Worm (Caenorhabditis elegans) whole organism, L3 larva: ENCODE results near the gene F37A8.2.

Experiments used
- R02D3.7 ChIP-seq: fragments of 150-350 bp; optimal IDR thresholded peaks from 2 replicates; lab custom pipeline; 2014; ENCODE audit warnings: missing biosample characterization, missing genetic modification characterization
- aly-2 ChIP-seq: fragments of 150-350 bp; optimal IDR thresholded peaks from 2 replicates; lab custom pipeline; 2014; ENCODE audit warnings: missing biosample characterization, missing genetic modification characterization
- ama-1 ChIP-seq: fragments of 150-350 bp; optimal IDR thresholded peaks from 2 replicates; lab custom pipeline; 2018
- ceh-16 ChIP-seq: sonication (generic microtip); optimal IDR thresholded peaks from 2 replicates; lab custom pipeline; 2017; ENCODE audit warnings: missing biosample characterization, missing genetic modification characterization
- ceh-28 ChIP-seq: fragments of 150-350 bp; optimal IDR thresholded peaks from 2 replicates; lab custom pipeline; 2014; ENCODE audit warnings: missing biosample characterization, missing genetic modification reagents, missing genetic modification characterization
- ceh-82 ChIP-seq: fragments of 150-350 bp; optimal IDR thresholded peaks from 2 replicates; lab custom pipeline; 2014; ENCODE audit warnings: missing biosample characterization, missing genetic modification characterization
- ceh-9 ChIP-seq: sonication (generic microtip); optimal IDR thresholded peaks from 2 replicates; lab custom pipeline; 2018; ENCODE audit warnings: missing biosample characterization, missing genetic modification characterization
- daf-12 ChIP-seq: fragments of 150-350 bp; optimal IDR thresholded peaks from 2 replicates; lab custom pipeline; 2014; ENCODE audit warnings: missing biosample characterization, missing genetic modification reagents, missing genetic modification characterization
- egl-27 ChIP-seq: sonication (generic microtip); optimal IDR thresholded peaks from 4 replicates; lab custom pipeline; 2017; ENCODE audit warnings: missing biosample characterization, missing genetic modification reagents, missing genetic modification characterization
- egl-5 ChIP-seq: fragments of 150-350 bp; optimal IDR thresholded peaks from 2 replicates; lab custom pipeline; 2017; ENCODE audit warnings: missing biosample characterization, missing genetic modification reagents, missing genetic modification characterization, inconsistent platforms
- elt-1 ChIP-seq: fragments of 150-350 bp; optimal IDR thresholded peaks from 2 replicates; lab custom pipeline; 2014; ENCODE audit warnings: missing biosample characterization, missing genetic modification characterization
- elt-2 ChIP-seq: sonication (generic microtip); optimal IDR thresholded peaks from 2 replicates; lab custom pipeline; 2016; ENCODE audit warnings: missing genetic modification reagents, mild to moderate bottlenecking, missing genetic modification characterization, missing compliant biosample characterization
- elt-3 ChIP-seq, 3 experiments: fragments of 150-350 bp in 1 of 3; sonication (generic microtip) in 2 of 3; optimal IDR thresholded peaks; 2 replicates in 2 of 3; 4 replicates in 1 of 3; lab custom pipeline; 2014 to 2017; ENCODE audit warnings: missing biosample characterization in 3 of 3, missing genetic modification characterization in 3 of 3
- eor-1 ChIP-seq, 2 experiments: fragments of 150-350 bp; optimal IDR thresholded peaks; 2 replicates each; lab custom pipeline; 2014 to 2018; ENCODE audit warnings: missing biosample characterization in 2 of 2, missing genetic modification characterization in 2 of 2
- fkh-10 ChIP-seq: sonication (generic microtip); optimal IDR thresholded peaks from 2 replicates; lab custom pipeline; 2017; ENCODE audit warnings: missing biosample characterization, missing genetic modification reagents, missing genetic modification characterization
- fos-1 ChIP-seq: fragments of 150-350 bp; optimal IDR thresholded peaks from 2 replicates; lab custom pipeline; 2014; ENCODE audit warnings: missing biosample characterization, missing genetic modification characterization
- hmg-11 ChIP-seq: sonication (generic microtip); optimal IDR thresholded peaks from 2 replicates; lab custom pipeline; 2016; ENCODE audit warnings: missing genetic modification characterization, missing compliant biosample characterization
- jun-1 ChIP-seq: fragments of 150-350 bp; optimal IDR thresholded peaks from 2 replicates; lab custom pipeline; 2014; ENCODE audit warnings: missing biosample characterization, missing genetic modification reagents, missing genetic modification characterization
- lin-15B ChIP-seq: fragments of 150-350 bp; optimal IDR thresholded peaks from 2 replicates; lab custom pipeline; 2014; ENCODE audit warnings: missing biosample characterization, missing genetic modification characterization
- lsy-12 ChIP-seq: sonication (generic microtip); optimal IDR thresholded peaks from 2 replicates; lab custom pipeline; 2016; ENCODE audit warnings: mild to moderate bottlenecking, missing genetic modification characterization, missing compliant biosample characterization
- mdl-1 ChIP-seq: fragments of 150-350 bp; optimal IDR thresholded peaks from 2 replicates; lab custom pipeline; 2014; ENCODE audit warnings: missing biosample characterization, missing genetic modification characterization
- mml-1 ChIP-seq: fragments of 150-350 bp; sonication (generic microtip); optimal IDR thresholded peaks from 3 replicates; lab custom pipeline; 2014; ENCODE audit warnings: missing biosample characterization, missing genetic modification characterization
- nfya-1 ChIP-seq: sonication (generic microtip); optimal IDR thresholded peaks from 2 replicates; lab custom pipeline; 2017; ENCODE audit warnings: missing genetic modification characterization, mild to moderate bottlenecking, missing compliant biosample characterization, antibody characterized with exemption, moderate library complexity; ENCODE audit not compliant: insufficient read depth
- nhr-11 ChIP-seq: fragments of 150-350 bp; optimal IDR thresholded peaks from 2 replicates; lab custom pipeline; 2014; ENCODE audit warnings: missing biosample characterization, missing genetic modification characterization
- nhr-12 ChIP-seq: fragments of 150-350 bp; optimal IDR thresholded peaks from 2 replicates; lab custom pipeline; 2014; ENCODE audit warnings: missing biosample characterization, missing genetic modification characterization
- nhr-237 ChIP-seq: fragments of 150-350 bp; optimal IDR thresholded peaks from 2 replicates; lab custom pipeline; 2014; ENCODE audit warnings: missing biosample characterization, missing genetic modification characterization
- nhr-25 ChIP-seq: sonication (generic microtip); optimal IDR thresholded peaks from 2 replicates; lab custom pipeline; 2017; ENCODE audit warnings: missing biosample characterization, missing genetic modification characterization
- nhr-28 ChIP-seq: fragments of 150-350 bp; optimal IDR thresholded peaks from 2 replicates; lab custom pipeline; 2014; ENCODE audit warnings: missing biosample characterization, missing genetic modification characterization
- nhr-43 ChIP-seq: sonication (generic microtip); optimal IDR thresholded peaks from 2 replicates; lab custom pipeline; 2016; ENCODE audit warnings: mild to moderate bottlenecking, missing genetic modification characterization, missing compliant biosample characterization; ENCODE audit not compliant: poor library complexity, severe bottlenecking
- nhr-67 ChIP-seq: fragments of 150-350 bp; optimal IDR thresholded peaks from 2 replicates; lab custom pipeline; 2014; ENCODE audit warnings: missing biosample characterization, missing genetic modification characterization
- nhr-77 ChIP-seq: fragments of 150-350 bp; optimal IDR thresholded peaks from 2 replicates; lab custom pipeline; 2014; ENCODE audit warnings: missing biosample characterization, missing genetic modification characterization
- pha-4 ChIP-seq: fragments of 150-350 bp; optimal IDR thresholded peaks from 2 replicates; lab custom pipeline; 2014; ENCODE audit warnings: missing biosample characterization, missing genetic modification reagents, missing genetic modification characterization
- pqm-1 ChIP-seq: fragments of 150-350 bp; optimal IDR thresholded peaks from 2 replicates; lab custom pipeline; 2017; ENCODE audit warnings: missing biosample characterization, missing genetic modification characterization, inconsistent platforms
- sea-2 ChIP-seq: fragments of 150-350 bp; sonication (generic microtip); optimal IDR thresholded peaks from 4 replicates; lab custom pipeline; 2014; ENCODE audit warnings: missing biosample characterization, missing genetic modification reagents, missing genetic modification characterization
- skn-1 ChIP-seq: fragments of 150-350 bp; optimal IDR thresholded peaks from 2 replicates; lab custom pipeline; 2014; ENCODE audit warnings: missing biosample characterization, missing genetic modification characterization
- unc-39 ChIP-seq: sonication (generic microtip); optimal IDR thresholded peaks from 4 replicates; lab custom pipeline; 2017; ENCODE audit warnings: missing biosample characterization, missing genetic modification characterization
- unc-62 ChIP-seq: fragments of 150-350 bp; sonication (generic microtip); optimal IDR thresholded peaks from 4 replicates; lab custom pipeline; 2014; ENCODE audit warnings: missing biosample characterization, missing genetic modification reagents, missing genetic modification characterization
- zag-1 ChIP-seq: fragments of 150-350 bp; optimal IDR thresholded peaks from 2 replicates; lab custom pipeline; 2014; ENCODE audit warnings: missing biosample characterization, missing genetic modification characterization
- ztf-11 ChIP-seq: fragments of 150-350 bp; optimal IDR thresholded peaks from 2 replicates; lab custom pipeline; 2014; ENCODE audit warnings: missing biosample characterization, missing genetic modification characterization
- ztf-4 ChIP-seq: fragments of 150-350 bp; optimal IDR thresholded peaks from 2 replicates; lab custom pipeline; 2014; ENCODE audit warnings: missing biosample characterization, missing genetic modification characterization

Gene F37A8.2

ce11 chrIII:3902588-3903325, 28.6 kb downstream of the F37A8.2 start:
- peak; percentile 12 for TF ChIP-seq nhr-43 (tag; lab: Kevin White, UChicago)
- no peak for TF ChIP-seq ceh-82 (tag; lab: Kevin White, UChicago)
- TF ChIP-seq mdl-1 = no peak
- no peak for TF ChIP-seq zag-1 (tag; lab: Kevin White, UChicago)
- no peak for TF ChIP-seq fkh-10
- TF ChIP-seq sea-2 = no peak
- no peak for TF ChIP-seq hmg-11 (tag; lab: Kevin White, UChicago)
- TF ChIP-seq nhr-28 (tag; lab: Kevin White, UChicago) = no peak
- TF ChIP-seq nhr-77 (tag; lab: Kevin White, UChicago) = no peak
- no peak for TF ChIP-seq aly-2 (tag; lab: Kevin White, UChicago)
- TF ChIP-seq lsy-12 (tag; lab: Kevin White, UChicago) = peak; percentile 40
- no peak for TF ChIP-seq nhr-25 (tag; lab: Kevin White, UChicago)
- no peak for TF ChIP-seq fos-1 (tag; lab: Kevin White, UChicago)
- no peak for TF ChIP-seq egl-5 (tag; lab: Kevin White, UChicago)
- no peak for TF ChIP-seq skn-1 (tag; lab: Kevin White, UChicago)
- no peak for TF ChIP-seq pha-4 (tag; lab: Kevin White, UChicago)
- no peak for TF ChIP-seq pqm-1 (tag; lab: Kevin White, UChicago)
- peak; percentile 11 for TF ChIP-seq elt-2
- TF ChIP-seq egl-27 (tag; lab: Kevin White, UChicago) = no peak
- no peak for TF ChIP-seq mml-1 (tag; lab: Kevin White, UChicago)
- TF ChIP-seq jun-1 (tag; lab: Kevin White, UChicago) = no peak
- peak; percentile 83 for TF ChIP-seq ama-1
- no peak for TF ChIP-seq ceh-28 (tag; lab: Kevin White, UChicago)
- no peak for TF ChIP-seq ceh-16 (tag; lab: Kevin White, UChicago)
- peak; percentile 13 for TF ChIP-seq nfya-1 (tag; lab: Kevin White, UChicago)
- TF ChIP-seq lin-15B (tag; lab: Kevin White, UChicago) = no peak
- no peak for TF ChIP-seq nhr-237
- TF ChIP-seq unc-39 (tag; lab: Kevin White, UChicago) = no peak
- no peak for TF ChIP-seq nhr-11
- no peak for TF ChIP-seq elt-1
- no peak for TF ChIP-seq daf-12 (tag; lab: Kevin White, UChicago)
- TF ChIP-seq nhr-67 = no peak
- no peak for TF ChIP-seq ceh-9 (tag; lab: Kevin White, UChicago)
- TF ChIP-seq eor-1 (tag; optimal IDR thresholded peaks at IDR 0.05; lab: Kevin White, UChicago) = no peak
- no peak for TF ChIP-seq nhr-12 (tag; lab: Kevin White, UChicago)
- TF ChIP-seq R02D3.7 (tag; lab: Kevin White, UChicago) = no peak
- TF ChIP-seq ztf-4 (tag; lab: Kevin White, UChicago) = peak; percentile 70
- TF ChIP-seq elt-3 (tag; optimal IDR thresholded peaks at IDR 0.05; lab: Kevin White, UChicago) = no peak

ce11 chrIII:3901542-3901941, 29.8 kb downstream of the F37A8.2 start, which contains the start of gene tir-1:
TSS of gene tir-1 (minus strand) at chrIII:3901642.
- TF ChIP-seq fkh-10 (no peak), lin-15B (tag; lab: Kevin White, UChicago) (no peak), ztf-4 (tag; lab: Kevin White, UChicago) (no peak), mdl-1 (no peak), nhr-12 (tag; lab: Kevin White, UChicago) (no peak), ama-1 (no peak), ztf-11 (tag; lab: Kevin White, UChicago) (no peak), nhr-43 (tag; lab: Kevin White, UChicago) (no peak), pqm-1 (tag; lab: Kevin White, UChicago) (no peak), unc-62 (GFP tag; lab: Kevin White, UChicago) (no peak), ceh-82 (tag; lab: Kevin White, UChicago) (no peak), eor-1 (tag; optimal IDR thresholded peaks at IDR 0.05; lab: Kevin White, UChicago) (no peak), sea-2 (no peak)
